Worm (Caenorhabditis elegans) whole organism, L4/young adult: ENCODE data around the gene faah-6.

Experiments used
- W03F9.2 ChIP-seq: fragments of 150-350 bp; optimal IDR thresholded peaks from 2 replicates; lab custom pipeline; 2014; ENCODE audit warnings: missing biosample characterization, missing genetic modification characterization
- him-1 ChIP-seq: sonication (generic microtip); optimal IDR thresholded peaks from 2 replicates; lab custom pipeline; 2016; ENCODE audit warnings: missing genotype, missing genetic modification reagents, missing genetic modification characterization, missing compliant biosample characterization

- no peak for TF ChIP-seq him-1 (tag; lab: Kevin White, UChicago)
- no peak for TF ChIP-seq W03F9.2 (tag; lab: Kevin White, UChicago)
Measured at ce11 chrIII:11689887-11690286, 39.6 kb downstream of the faah-6 start.
